Fruit fly (Drosophila melanogaster) whole organism, embryonic: ENCODE measurements around the gene tutl.

Experiments
- Adf1 ChIP-seq: fragments of 200-800 bp; sonication (Bioruptor generic); IDR thresholded peaks from 2 replicates; pipeline ENCODE4 v1.3.6; 2022; ENCODE audit warnings: missing biosample characterization, missing genetic modification characterization
- CG11247 ChIP-seq: fragments of 200-800 bp; sonication (Bioruptor generic); IDR thresholded peaks from 2 replicates; pipeline ENCODE4 v1.3.6; 2022; ENCODE audit warnings: missing biosample characterization, missing genetic modification characterization
- CG1233 ChIP-seq: fragments of 200-800 bp; sonication (Bioruptor generic); optimal IDR thresholded peaks from 4 replicates; lab custom pipeline; 2018; ENCODE audit warnings: missing biosample characterization, mild to moderate bottlenecking, missing genetic modification characterization
- CG14441 ChIP-seq: fragments of 200-800 bp; sonication (Bioruptor generic); IDR thresholded peaks from 2 replicates; pipeline ENCODE4 v1.3.6; 2022; ENCODE audit warnings: missing biosample characterization, missing genetic modification characterization
- CG14710 ChIP-seq: fragments of 200-800 bp; sonication (Bioruptor generic); optimal IDR thresholded peaks from 3 replicates; lab custom pipeline; 2019; ENCODE audit warnings: missing biosample characterization, mild to moderate bottlenecking, missing genetic modification characterization, moderate library complexity
- CG15479 ChIP-seq: fragments of 200-800 bp; sonication (Bioruptor generic); optimal IDR thresholded peaks from 3 replicates; lab custom pipeline; 2019; ENCODE audit warnings: missing biosample characterization, mild to moderate bottlenecking, missing genetic modification characterization, moderate library complexity
- CG1602 ChIP-seq: fragments of 200-800 bp; sonication (Bioruptor generic); optimal IDR thresholded peaks from 3 replicates; lab custom pipeline; 2016; ENCODE audit warnings: missing biosample characterization, missing genetic modification characterization
- CG17385 ChIP-seq: fragments of 200-800 bp; sonication (Bioruptor generic); optimal IDR thresholded peaks from 3 replicates; lab custom pipeline; 2018; ENCODE audit warnings: missing biosample characterization, mild to moderate bottlenecking, missing genetic modification characterization
- CG17568 ChIP-seq: fragments of 200-800 bp; sonication (Bioruptor generic); optimal IDR thresholded peaks from 2 replicates; lab custom pipeline; 2018; ENCODE audit warnings: missing biosample characterization, mild to moderate bottlenecking, missing genetic modification characterization, moderate library complexity
- CG17612 ChIP-seq: fragments of 200-800 bp; sonication (Bioruptor generic); IDR thresholded peaks from 2 replicates; pipeline ENCODE4 v1.3.6; 2022; ENCODE audit warnings: missing biosample characterization, missing genetic modification characterization
- CG18262 ChIP-seq: fragments of 200-800 bp; optimal IDR thresholded peaks from 3 replicates; lab custom pipeline; 2019; ENCODE audit warnings: missing biosample characterization, mild to moderate bottlenecking, missing genetic modification characterization, moderate library complexity
- CG2875 ChIP-seq: fragments of 200-800 bp; sonication (Bioruptor generic); optimal IDR thresholded peaks from 2 replicates; lab custom pipeline; 2017; ENCODE audit warnings: missing biosample characterization, mild to moderate bottlenecking, missing genetic modification characterization, missing genetic modification reagents
- CG33213 ChIP-seq: fragments of 200-800 bp; sonication (Bioruptor generic); optimal IDR thresholded peaks from 3 replicates; lab custom pipeline; 2016; ENCODE audit warnings: missing biosample characterization, missing genetic modification characterization
- CG4282 ChIP-seq: fragments of 200-800 bp; sonication (Bioruptor generic); optimal IDR thresholded peaks from 2 replicates; lab custom pipeline; 2016; ENCODE audit warnings: missing biosample characterization, missing genetic modification characterization
- CG6813 ChIP-seq: fragments of 200-800 bp; sonication (Bioruptor generic); optimal IDR thresholded peaks from 2 replicates; lab custom pipeline; 2017; ENCODE audit warnings: missing biosample characterization, missing genetic modification characterization, mild to moderate bottlenecking, moderate library complexity, missing genetic modification reagents
- CG7556 ChIP-seq: fragments of 200-800 bp; sonication (Bioruptor generic); optimal IDR thresholded peaks from 2 replicates; lab custom pipeline; 2017; ENCODE audit warnings: missing biosample characterization, mild to moderate bottlenecking, missing genetic modification characterization
- CG7786 ChIP-seq: fragments of 200-800 bp; sonication (Bioruptor generic); optimal IDR thresholded peaks from 2 replicates; lab custom pipeline; 2016; ENCODE audit warnings: missing biosample characterization, missing genetic modification characterization
- CG8290 ChIP-seq, 3 experiments: fragments of 200-800 bp; sonication (Bioruptor generic); optimal IDR thresholded peaks; 2 replicates each; lab custom pipeline; 2016 to 2019; ENCODE audit warnings: missing biosample characterization in 3 of 3, missing genetic modification characterization in 3 of 3, mild to moderate bottlenecking in 2 of 3, moderate library complexity in 1 of 3
- CG8924 ChIP-seq: fragments of 200-800 bp; optimal IDR thresholded peaks from 3 replicates; lab custom pipeline; 2019; ENCODE audit warnings: missing biosample characterization, mild to moderate bottlenecking, missing genetic modification characterization, moderate library complexity
- D19A ChIP-seq: fragments of 200-800 bp; optimal IDR thresholded peaks from 3 replicates; lab custom pipeline; 2019; ENCODE audit warnings: missing biosample characterization, mild to moderate bottlenecking, missing genetic modification characterization, moderate library complexity
- Fer3 ChIP-seq: fragments of 200-800 bp; sonication (Bioruptor generic); optimal IDR thresholded peaks from 2 replicates; lab custom pipeline; 2018; ENCODE audit warnings: missing biosample characterization, mild to moderate bottlenecking, missing genetic modification characterization, moderate library complexity
- HHEX ChIP-seq: fragments of 200-800 bp; sonication (Bioruptor generic); optimal IDR thresholded peaks from 3 replicates; lab custom pipeline; 2017; ENCODE audit warnings: missing biosample characterization, mild to moderate bottlenecking, missing genetic modification characterization, missing genetic modification reagents
- HLHmδ ChIP-seq: fragments of 200-800 bp; sonication (Bioruptor generic); optimal IDR thresholded peaks from 2 replicates; lab custom pipeline; 2018; ENCODE audit warnings: missing biosample characterization, mild to moderate bottlenecking, missing genetic modification characterization, moderate library complexity
- HmgD ChIP-seq: fragments of 200-800 bp; sonication (Bioruptor generic); optimal IDR thresholded peaks from 3 replicates; lab custom pipeline; 2016; ENCODE audit warnings: missing biosample characterization, missing genetic modification characterization
- Hmx ChIP-seq: fragments of 200-800 bp; sonication (Bioruptor generic); optimal IDR thresholded peaks from 2 replicates; lab custom pipeline; 2016; ENCODE audit warnings: missing biosample characterization, missing genetic modification characterization
- Hr51 ChIP-seq, 2 experiments: fragments of 200-800 bp; sonication (Bioruptor generic); optimal IDR thresholded peaks; 2 replicates in 1 of 2; 3 replicates in 1 of 2; lab custom pipeline; 2016 to 2018; ENCODE audit warnings: missing biosample characterization in 2 of 2, missing genetic modification characterization in 2 of 2, mild to moderate bottlenecking in 1 of 2, moderate library complexity in 1 of 2
- Hr78 ChIP-seq, 2 experiments: fragments of 200-800 bp in 1 of 2; fragments of >200 bp in 1 of 2; sonication (Bioruptor generic) in 1 of 2; optimal IDR thresholded peaks; 2 replicates each; lab custom pipeline; 2017 to 2019; ENCODE audit warnings: missing biosample characterization in 2 of 2, missing genetic modification characterization in 2 of 2, mild to moderate bottlenecking in 1 of 2, moderate library complexity in 1 of 2
- Kr ChIP-seq: fragments of 200-800 bp; sonication (Bioruptor generic); optimal IDR thresholded peaks from 2 replicates; lab custom pipeline; 2017; ENCODE audit warnings: missing biosample characterization, mild to moderate bottlenecking, missing genetic modification characterization
- Med ChIP-seq: fragments of 200-800 bp; sonication (Bioruptor generic); peaks from one replicate; lab custom pipeline; 2016; ENCODE audit warnings: missing biosample characterization, missing genetic modification characterization, mild to moderate bottlenecking, inconsistent platforms, moderate library complexity
- Pdp1 ChIP-seq, 2 experiments: fragments of 200-800 bp; sonication (Bioruptor generic); optimal IDR thresholded peaks; 3 replicates each; lab custom pipeline; 2016; ENCODE audit warnings: missing biosample characterization in 2 of 2, missing genetic modification characterization in 2 of 2, mild to moderate bottlenecking in 1 of 2, moderate library complexity in 1 of 2
- Xrp1 ChIP-seq: fragments of 200-800 bp; sonication (Bioruptor generic); IDR thresholded peaks from 2 replicates; pipeline ENCODE4 v1.3.6; 2022; ENCODE audit warnings: missing biosample characterization, missing genetic modification characterization
- ac ChIP-seq: fragments of 200-800 bp; sonication (Bioruptor generic); optimal IDR thresholded peaks from 3 replicates; lab custom pipeline; 2017; ENCODE audit warnings: missing biosample characterization, mild to moderate bottlenecking, missing genetic modification characterization
- chinmo ChIP-seq: fragments of 200-800 bp; sonication (Bioruptor generic); IDR thresholded peaks from 4 replicates; pipeline ENCODE4 v1.3.6; 2022; ENCODE audit warnings: missing biosample characterization, missing genetic modification characterization; ENCODE audit not compliant: partially characterized antibody
- ci ChIP-seq: fragments of 200-800 bp; sonication (Bioruptor generic); IDR thresholded peaks from 3 replicates; pipeline ENCODE4 v1.3.6; 2022; ENCODE audit warnings: missing biosample characterization, missing genetic modification characterization
- gsb ChIP-seq: fragments of 200-800 bp; sonication (Bioruptor generic); IDR thresholded peaks from 2 replicates; pipeline ENCODE4 v1.3.6; 2022; ENCODE audit warnings: missing biosample characterization, missing genetic modification characterization
- kni ChIP-seq: fragments of 200-800 bp; sonication (Bioruptor generic); optimal IDR thresholded peaks from 3 replicates; lab custom pipeline; 2017; ENCODE audit warnings: mild to moderate bottlenecking, missing biosample characterization, missing genetic modification reagents, missing genetic modification characterization
- nom ChIP-seq: fragments of 200-800 bp; sonication (Bioruptor generic); optimal IDR thresholded peaks from 2 replicates; lab custom pipeline; 2017; ENCODE audit warnings: missing biosample characterization, missing genetic modification characterization, mild to moderate bottlenecking, moderate library complexity, missing genetic modification reagents
- oc ChIP-seq: fragments of 200-800 bp; sonication (Bioruptor generic); optimal IDR thresholded peaks from 2 replicates; lab custom pipeline; 2018; ENCODE audit warnings: missing biosample characterization, mild to moderate bottlenecking, missing genetic modification characterization, moderate library complexity
- onecut ChIP-seq: fragments of 200-800 bp; sonication (Bioruptor generic); IDR thresholded peaks from 2 replicates; pipeline ENCODE4 v1.3.6; 2022; ENCODE audit warnings: missing biosample characterization, missing genetic modification characterization
- rib ChIP-seq: fragments of 200-800 bp; sonication (Bioruptor generic); IDR thresholded peaks from 2 replicates; pipeline ENCODE4 v1.3.6; 2022; ENCODE audit warnings: missing biosample characterization, missing genetic modification characterization
- sens ChIP-seq: fragments of 200-800 bp; sonication (Bioruptor generic); peaks from one replicate; lab custom pipeline; 2016; ENCODE audit warnings: missing biosample characterization, missing genetic modification characterization
- ttk ChIP-seq: fragments of 200-800 bp; sonication (Bioruptor generic); IDR thresholded peaks from 2 replicates; pipeline ENCODE4 v2.1.2; 2022; ENCODE audit warnings: missing biosample characterization, missing genetic modification characterization
- vvl ChIP-seq: fragments of 200-800 bp; sonication (Bioruptor generic); IDR thresholded peaks from 2 replicates; pipeline ENCODE4 v1.3.6; 2022; ENCODE audit warnings: missing biosample characterization, missing genetic modification characterization

Gene tutl

DNA sequence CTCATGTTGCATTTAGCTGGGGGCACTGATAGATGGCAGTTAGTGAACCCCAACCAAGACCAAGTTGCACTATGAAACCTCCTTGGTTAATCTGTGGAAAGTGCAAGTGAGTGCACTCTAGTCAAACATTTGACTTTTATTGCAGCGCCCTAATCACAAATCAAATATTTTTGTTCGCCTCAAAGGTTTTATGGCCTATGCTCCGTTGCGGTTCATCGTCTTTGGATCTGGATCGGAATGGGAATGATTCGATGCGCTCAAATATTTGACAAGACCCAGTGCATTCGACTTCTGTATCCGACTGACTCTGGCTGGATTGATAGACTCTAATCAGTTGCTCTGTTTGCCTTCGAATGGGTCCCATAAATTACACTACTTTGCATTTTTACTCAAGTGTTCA, 82.0 kb downstream of the tutl start (continued):
- TF ChIP-seq CG8924 (peak; percentile 7), HmgD (GFP tag; lab: Kevin White, UChicago) (no peak), CG14441 (GFP tag; lab: Robert Waterston, UW) (no peak), CG1233 (GFP tag; lab: Kevin White, UChicago) (no peak), CG6813 (peak; percentile 44), Fer3 (tag; lab: Kevin White, UChicago) (no peak), onecut (no peak), Adf1 (no peak), ac (peak; percentile 50), CG8290 (GFP tag; optimal IDR thresholded peaks at IDR 0.05; lab: Kevin White, UChicago) (no peak), CG8290 (tag; optimal IDR thresholded peaks at IDR 0.05; lab: Kevin White, UChicago) (no peak), CG14710 (peak; percentile 8), D19A (tag; lab: Kevin White, UChicago) (peak; percentile 37), oc (tag; lab: Kevin White, UChicago) (peak; percentile 15), nom (no peak), Kr (peak; percentile 54), CG2875 (peak; percentile 25), HHEX (GFP tag; lab: Kevin White, UChicago) (no peak), CG17568 (GFP tag; lab: Kevin White, UChicago) (no peak), CG18262 (tag; lab: Kevin White, UChicago) (peak; percentile 30), Xrp1 (peak; percentile 43; the same call in 1 of the 2 replicates), CG4282 (GFP tag; lab: Kevin White, UChicago) (no peak), Hr78 (GFP tag; optimal IDR thresholded peaks at IDR 0.05; lab: Kevin White, UChicago) (peak in 1 of 2 experiments; percentile 74), Hr51 (GFP tag; optimal IDR thresholded peaks at IDR 0.05; lab: Kevin White, UChicago) (no peak), HLHmδ (GFP tag; lab: Kevin White, UChicago) (peak; percentile 40), Med (GFP tag; lab: Kevin White, UChicago) (peak; percentile 5), CG7786 (GFP tag; lab: Kevin White, UChicago) (no peak), rib (GFP tag; lab: Robert Waterston, UW) (no peak), CG33213 (no peak), CG15479 (GFP tag; lab: Kevin White, UChicago) (peak; percentile 49)

dm6 chr2L:4365792-4366326, 82.9 kb downstream of the tutl start:
- TF ChIP-seq sens (GFP tag; lab: Kevin White, UChicago): peak; percentile 73
- no peak for TF ChIP-seq rib (GFP tag; lab: Robert Waterston, UW)
- no peak for TF ChIP-seq Pdp1 (GFP tag; optimal IDR thresholded peaks at IDR 0.05; lab: Kevin White, UChicago)
- TF ChIP-seq CG17612 (GFP tag; lab: Robert Waterston, UW): 0 out of 2 replicates have a peak, but pooled peaks have one; percentile 29
- peak; percentile 88 for TF ChIP-seq kni (GFP tag; lab: Kevin White, UChicago)
- peak in 1 of 2 experiments; percentile 57 for TF ChIP-seq Hr78 (GFP tag; optimal IDR thresholded peaks at IDR 0.05; lab: Kevin White, UChicago)
- TF ChIP-seq Hmx (GFP tag; lab: Kevin White, UChicago): no peak
- TF ChIP-seq gsb (GFP tag; lab: Robert Waterston, UW): no peak
- TF ChIP-seq chinmo (GFP tag; lab: Robert Waterston, UW): 0 out of 4 replicates have a peak, but pooled peaks have one; percentile 59
- no peak for TF ChIP-seq ci (GFP tag; lab: Robert Waterston, UW)
- peak; percentile 52; the same call in 1 of the 2 replicates for TF ChIP-seq vvl (GFP tag; lab: Robert Waterston, UW)
- TF ChIP-seq CG11247 (GFP tag; lab: Robert Waterston, UW): no peak
- TF ChIP-seq Med (GFP tag; lab: Kevin White, UChicago): peak; percentile 2
- no peak for TF ChIP-seq CG1602 (GFP tag; lab: Kevin White, UChicago)
- TF ChIP-seq CG17385: no peak
- TF ChIP-seq ttk (GFP tag; lab: Robert Waterston, UW): no peak
- no peak for TF ChIP-seq CG7556 (GFP tag; lab: Kevin White, UChicago)
- TF ChIP-seq, all 482 proteins: peak for 7
